Worm (Caenorhabditis elegans) whole organism, L4 larva: Measurements from ENCODE around the gene str-48.

Experiments
- D1046.2 ChIP-seq: fragments of 200-800 bp; sonication (Bioruptor generic); IDR thresholded peaks from 2 replicates; pipeline ENCODE4 v1.3.6; 2022; ENCODE audit warnings: missing genetic modification characterization, missing compliant biosample characterization
- F26F4.8 ChIP-seq: fragments of 200-800 bp; sonication (Bioruptor generic); conservative IDR thresholded peaks from 2 replicates; pipeline ENCODE4 v1.3.6; 2022; ENCODE audit warnings: missing genetic modification characterization, missing compliant biosample characterization
- F37D6.2 ChIP-seq: sonication (generic microtip); optimal IDR thresholded peaks from 2 replicates; lab custom pipeline; 2016; ENCODE audit warnings: mild to moderate bottlenecking, missing genetic modification characterization, missing compliant biosample characterization
- T20F7.1 ChIP-seq: fragments of 200-800 bp; sonication (Bioruptor generic); optimal IDR thresholded peaks from 2 replicates; lab custom pipeline; 2018; ENCODE audit warnings: mild to moderate bottlenecking, missing genetic modification characterization, missing compliant biosample characterization
- T26A8.4 ChIP-seq: fragments of 200-800 bp; sonication (Bioruptor generic); IDR thresholded peaks from 2 replicates; pipeline ENCODE4 v1.3.6; 2022; ENCODE audit warnings: missing genetic modification characterization, missing compliant biosample characterization
- ZK546.5 ChIP-seq, 2 experiments: sonication (generic microtip); optimal IDR thresholded peaks; 2 replicates each; lab custom pipeline; 2017; ENCODE audit warnings: missing biosample characterization in 2 of 2, missing genetic modification characterization in 2 of 2
- aha-1 ChIP-seq: fragments of 150-350 bp; peaks from one replicate; lab custom pipeline; 2014; ENCODE audit warnings: missing biosample characterization, missing genetic modification characterization
- aly-2 ChIP-seq: sonication (generic microtip); optimal IDR thresholded peaks from 2 replicates; lab custom pipeline; 2018; ENCODE audit warnings: missing biosample characterization, missing genetic modification characterization
- ama-1 ChIP-seq: fragments of 150-350 bp; optimal IDR thresholded peaks from 2 replicates; lab custom pipeline; 2014; ENCODE audit warnings: inconsistent platforms, mixed read lengths
- arid-1 ChIP-seq: fragments of 200-800 bp; sonication (Bioruptor generic); conservative IDR thresholded peaks from 2 replicates; pipeline ENCODE4 v1.3.6; 2022; ENCODE audit warnings: missing genetic modification reagents, missing genetic modification characterization, missing compliant biosample characterization
- ceh-62 ChIP-seq: sonication (generic microtip); optimal IDR thresholded peaks from 2 replicates; lab custom pipeline; 2017; ENCODE audit warnings: missing biosample characterization, missing genetic modification characterization
- ces-1 ChIP-seq: fragments of 150-350 bp; sonication (generic microtip); optimal IDR thresholded peaks from 4 replicates; lab custom pipeline; 2014; ENCODE audit warnings: missing biosample characterization, missing genetic modification reagents, missing genetic modification characterization
- ctbp-1 ChIP-seq: fragments of 200-800 bp; sonication (Bioruptor generic); IDR thresholded peaks from 2 replicates; pipeline ENCODE4 v1.3.6; 2022; ENCODE audit warnings: missing genetic modification reagents, missing genetic modification characterization, missing compliant biosample characterization
- daf-16 ChIP-seq, 3 experiments: sonication (generic microtip); optimal IDR thresholded peaks; 2 replicates each; lab custom pipeline; 2016 to 2017; ENCODE audit warnings: missing genetic modification characterization in 3 of 3, missing genetic modification reagents in 3 of 3, mild to moderate bottlenecking in 2 of 3, missing compliant biosample characterization in 2 of 3, missing biosample characterization in 1 of 3, moderate library complexity in 1 of 3
- egl-43 ChIP-seq: fragments of 200-800 bp; sonication (Bioruptor generic); IDR thresholded peaks from 2 replicates; pipeline ENCODE4 v1.3.6; 2022; ENCODE audit warnings: missing genetic modification reagents, missing genetic modification characterization, missing compliant biosample characterization
- fkh-10 ChIP-seq: fragments of 150-350 bp; optimal IDR thresholded peaks from 2 replicates; lab custom pipeline; 2014; ENCODE audit warnings: missing biosample characterization, missing genetic modification reagents, missing genetic modification characterization
- hif-1 ChIP-seq, 2 experiments: sonication (generic microtip); optimal IDR thresholded peaks; 2 replicates each; lab custom pipeline; 2016 to 2017; ENCODE audit warnings: missing compliant biosample characterization in 2 of 2, missing genetic modification characterization in 2 of 2, missing genetic modification reagents in 2 of 2, missing genotype in 2 of 2, mild to moderate bottlenecking in 1 of 2
- hlh-30 ChIP-seq: sonication (generic microtip); optimal IDR thresholded peaks from 2 replicates; lab custom pipeline; 2017; ENCODE audit warnings: antibody characterized with exemption, mild to moderate bottlenecking, missing genetic modification characterization, missing compliant biosample characterization; ENCODE audit not compliant: insufficient read depth
- hmg-1.1 ChIP-seq: fragments of 200-800 bp; sonication (Bioruptor generic); IDR thresholded peaks from 2 replicates; pipeline ENCODE4 v1.3.6; 2022; ENCODE audit warnings: missing genetic modification reagents, missing genetic modification characterization, missing compliant biosample characterization
- lim-7 ChIP-seq: fragments of 200-800 bp; sonication (Bioruptor generic); IDR thresholded peaks from 2 replicates; pipeline ENCODE4 v1.3.6; 2022; ENCODE audit warnings: missing genetic modification characterization, missing compliant biosample characterization
- lin-1 ChIP-seq: fragments of 200-800 bp; sonication (Bioruptor generic); IDR thresholded peaks from 2 replicates; pipeline ENCODE4 v1.3.6; 2022; ENCODE audit warnings: missing genetic modification reagents, missing genetic modification characterization, missing compliant biosample characterization
- lin-13 ChIP-seq: fragments of 150-350 bp; optimal IDR thresholded peaks from 2 replicates; lab custom pipeline; 2014; ENCODE audit warnings: missing biosample characterization, missing genetic modification reagents, missing genetic modification characterization
- lin-38 ChIP-seq: fragments of 200-800 bp; sonication (Bioruptor generic); IDR thresholded peaks from 2 replicates; pipeline ENCODE4 v1.3.6; 2022; ENCODE audit warnings: missing genetic modification reagents, missing genetic modification characterization, missing compliant biosample characterization
- lsy-2 ChIP-seq, 2 experiments: fragments of 150-350 bp in 1 of 2; sonication (generic microtip) in 1 of 2; optimal IDR thresholded peaks; 2 replicates each; lab custom pipeline; 2014 to 2017; ENCODE audit warnings: missing biosample characterization in 2 of 2, missing genetic modification characterization in 2 of 2
- madf-9 ChIP-seq: fragments of 200-800 bp; sonication (Bioruptor generic); conservative IDR thresholded peaks from 2 replicates; pipeline ENCODE4 v1.3.6; 2022; ENCODE audit warnings: missing genetic modification reagents, missing genetic modification characterization, missing compliant biosample characterization
- mes-2 ChIP-seq: sonication (generic microtip); optimal IDR thresholded peaks from 2 replicates; lab custom pipeline; 2016; ENCODE audit warnings: missing genotype, mild to moderate bottlenecking, missing genetic modification characterization, missing compliant biosample characterization; ENCODE audit not compliant: poor library complexity, severe bottlenecking
- nhr-11 ChIP-seq: fragments of 150-350 bp; optimal IDR thresholded peaks from 2 replicates; lab custom pipeline; 2014; ENCODE audit warnings: missing biosample characterization, missing genetic modification characterization
- nhr-237 ChIP-seq: sonication (generic microtip); optimal IDR thresholded peaks from 2 replicates; lab custom pipeline; 2017; ENCODE audit warnings: missing biosample characterization, missing genetic modification characterization
- nhr-25 ChIP-seq: sonication (generic microtip); optimal IDR thresholded peaks from 2 replicates; lab custom pipeline; 2017; ENCODE audit warnings: missing genetic modification characterization, mild to moderate bottlenecking, missing compliant biosample characterization, antibody characterized with exemption, moderate library complexity, borderline replicate concordance; ENCODE audit not compliant: insufficient read depth
- nhr-28 ChIP-seq: fragments of 150-350 bp; optimal IDR thresholded peaks from 2 replicates; lab custom pipeline; 2014; ENCODE audit warnings: missing biosample characterization, missing genetic modification characterization
- nhr-48 ChIP-seq: sonication (generic microtip); optimal IDR thresholded peaks from 2 replicates; lab custom pipeline; 2016; ENCODE audit warnings: mild to moderate bottlenecking, missing genetic modification characterization, missing compliant biosample characterization
- nhr-6 ChIP-seq: fragments of 150-350 bp; optimal IDR thresholded peaks from 2 replicates; lab custom pipeline; 2014; ENCODE audit warnings: missing biosample characterization, missing genetic modification characterization
- nhr-76 ChIP-seq: fragments of 150-350 bp; optimal IDR thresholded peaks from 2 replicates; lab custom pipeline; 2014; ENCODE audit warnings: missing biosample characterization, missing genetic modification characterization
- pqm-1 ChIP-seq: sonication (generic microtip); optimal IDR thresholded peaks from 2 replicates; lab custom pipeline; 2017; ENCODE audit warnings: missing biosample characterization, missing genetic modification characterization
- snpc-1.2 ChIP-seq: fragments of 200-800 bp; sonication (Bioruptor generic); IDR thresholded peaks from 2 replicates; pipeline ENCODE4 v1.3.6; 2022; ENCODE audit warnings: missing genetic modification reagents, missing genetic modification characterization, missing compliant biosample characterization
- spr-3 ChIP-seq: fragments of 200-800 bp; sonication (Bioruptor generic); optimal IDR thresholded peaks from 2 replicates; lab custom pipeline; 2018; ENCODE audit warnings: mild to moderate bottlenecking, missing genetic modification characterization, missing compliant biosample characterization
- tag-97 ChIP-seq: fragments of 200-800 bp; sonication (Bioruptor generic); IDR thresholded peaks from 2 replicates; pipeline ENCODE4 v1.3.6; 2022; ENCODE audit warnings: missing genetic modification characterization, missing compliant biosample characterization
- tra-1 ChIP-seq: fragments of 200-800 bp; sonication (Bioruptor generic); IDR thresholded peaks from 2 replicates; pipeline ENCODE4 v1.3.6; 2022; ENCODE audit warnings: missing genetic modification reagents, missing genetic modification characterization, missing compliant biosample characterization
- unc-130 ChIP-seq: sonication (generic microtip); optimal IDR thresholded peaks from 2 replicates; lab custom pipeline; 2016; ENCODE audit warnings: missing genetic modification reagents, missing genetic modification characterization, missing compliant biosample characterization
- unc-62 ChIP-seq, 3 experiments: fragments of 150-350 bp in 1 of 3; sonication (generic microtip); optimal IDR thresholded peaks in 2 of 3; peaks in 1 of 3; 1 replicate in 1 of 3; 2 replicates in 2 of 3; lab custom pipeline; 2014 to 2017; ENCODE audit warnings: missing biosample characterization in 3 of 3, missing genetic modification characterization in 3 of 3, missing genetic modification reagents in 3 of 3, missing genotype in 1 of 3
- vab-7 ChIP-seq: fragments of 200-800 bp; sonication (Bioruptor generic); IDR thresholded peaks from 2 replicates; pipeline ENCODE4 v1.3.6; 2022; ENCODE audit warnings: missing genetic modification reagents, missing genetic modification characterization, missing compliant biosample characterization
- zip-11 ChIP-seq: fragments of 200-800 bp; sonication (Bioruptor generic); IDR thresholded peaks from 2 replicates; pipeline ENCODE4 v1.3.6; 2022; ENCODE audit warnings: missing genetic modification characterization, missing compliant biosample characterization
- ztf-11 ChIP-seq: fragments of 150-350 bp; optimal IDR thresholded peaks from 2 replicates; lab custom pipeline; 2014; ENCODE audit warnings: missing biosample characterization, missing genetic modification characterization

str-48 gene

DNA sequence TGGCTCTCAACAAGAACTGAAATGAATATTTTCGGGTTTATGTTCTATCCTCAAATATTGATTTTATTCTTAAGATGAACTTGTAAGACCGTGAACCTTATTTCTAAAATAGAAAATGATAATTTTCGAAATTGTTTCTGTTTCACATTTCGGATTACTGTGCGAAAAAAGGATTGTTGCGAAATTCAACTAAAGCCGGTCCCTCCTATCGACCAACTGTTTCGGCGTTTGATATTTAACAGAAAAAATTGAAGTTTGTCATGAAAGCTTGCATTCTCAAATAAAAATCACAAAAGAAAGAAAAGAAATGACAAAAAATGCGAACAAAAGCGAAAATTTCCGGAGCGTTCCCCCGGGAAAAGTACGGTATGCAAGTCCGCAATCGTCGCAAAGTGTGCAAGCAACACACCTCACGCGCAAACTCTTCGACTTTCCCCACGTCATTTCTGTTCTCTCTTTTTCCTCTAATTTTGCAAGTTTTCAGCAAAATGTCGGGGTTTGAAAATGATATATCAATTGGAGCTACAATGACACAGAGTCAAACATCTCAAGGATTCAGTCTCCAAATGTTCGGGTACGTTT is 27.3 kb downstream of the str-48 start, which contains the start of gene C34D4.4 (continued):
- TF ChIP-seq lsy-2 (tag; optimal IDR thresholded peaks at IDR 0.05; lab: Kevin White, UChicago) (peak; percentile 44 to 96), nhr-6 (tag; lab: Kevin White, UChicago) (no peak), nhr-11 (tag; lab: Kevin White, UChicago) (no peak), ama-1 (lab: Kevin White, UChicago) (peak; percentile 46), nhr-237 (tag; lab: Kevin White, UChicago) (no peak), tag-97 (GFP tag; lab: Robert Waterston, UW) (no peak), pqm-1 (no peak), D1046.2 (GFP tag; lab: Robert Waterston, UW) (no peak), unc-130 (no peak), lin-1 (no peak), nhr-76 (no peak), daf-16 (GFP tag; optimal IDR thresholded peaks at IDR 0.05; lab: Kevin White, UChicago) (no peak), daf-16 (tag; optimal IDR thresholded peaks at IDR 0.05; lab: Kevin White, UChicago) (peak; percentile 10), arid-1 (GFP tag; lab: Robert Waterston, UW) (0 out of 2 replicates have a peak, but pooled peaks have one; percentile 37), ztf-11 (tag; lab: Kevin White, UChicago) (no peak), ZK546.5 (tag; optimal IDR thresholded peaks at IDR 0.05; lab: Kevin White, UChicago) (no peak), nhr-48 (tag; lab: Kevin White, UChicago) (no peak), nhr-25 (no peak), hif-1 (tag; optimal IDR thresholded peaks at IDR 0.05; lab: Kevin White, UChicago) (no peak), fkh-10 (no peak), hmg-1.1 (GFP tag; lab: Robert Waterston, UW) (no peak), hlh-30 (tag; lab: Kevin White, UChicago) (peak; percentile 1), aha-1 (peak; percentile 56), snpc-1.2 (GFP tag; lab: Robert Waterston, UW) (no peak), lin-38 (GFP tag; lab: Robert Waterston, UW) (no peak), unc-62 (GFP tag; optimal IDR thresholded peaks at IDR 0.05 in 1 of 2; lab: Kevin White, UChicago) (no peak), unc-62 (tag; optimal IDR thresholded peaks at IDR 0.05; lab: Kevin White, UChicago) (no peak), mes-2 (tag; lab: Kevin White, UChicago) (peak; percentile 52), lin-13 (GFP tag; lab: Kevin White, UChicago) (peak; percentile 27)

- no peak for TF ChIP-seq F26F4.8 (GFP tag; lab: Robert Waterston, UW)
These were observed 30.6 kb downstream of the str-48 start, which contains the start of gene col-113 for ce11 chrIV:7152409-7152808. TSS of gene col-113 (minus strand) at chrIV:7152509.

DNA sequence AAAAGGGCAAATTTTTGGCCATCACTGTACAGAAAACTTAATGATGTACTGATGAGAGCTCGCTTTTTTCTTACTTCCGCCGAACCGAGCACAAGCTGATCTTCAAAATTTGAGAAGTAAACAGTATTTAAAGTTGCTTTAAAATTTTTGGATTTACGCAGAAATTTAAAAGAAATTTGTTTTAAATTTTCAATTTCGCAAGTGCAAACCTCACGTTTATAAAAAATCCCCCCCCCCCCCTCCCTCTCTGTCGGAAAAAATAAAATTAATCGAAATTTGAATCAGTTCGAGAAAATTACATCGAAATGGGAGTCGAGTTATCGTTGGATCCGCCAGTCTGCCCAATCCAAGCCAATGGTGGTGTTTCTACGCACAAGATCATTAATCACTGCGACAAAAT is 31.6 kb downstream of the str-48 start, which contains the start of gene C34D4.3:
Gene C34D4.3 (plus strand): TSS at position 301 of the 400 bp plus-strand sequence.
- TF ChIP-seq aha-1 (peak; percentile 10), F26F4.8 (GFP tag; lab: Robert Waterston, UW) (no peak)

DNA sequence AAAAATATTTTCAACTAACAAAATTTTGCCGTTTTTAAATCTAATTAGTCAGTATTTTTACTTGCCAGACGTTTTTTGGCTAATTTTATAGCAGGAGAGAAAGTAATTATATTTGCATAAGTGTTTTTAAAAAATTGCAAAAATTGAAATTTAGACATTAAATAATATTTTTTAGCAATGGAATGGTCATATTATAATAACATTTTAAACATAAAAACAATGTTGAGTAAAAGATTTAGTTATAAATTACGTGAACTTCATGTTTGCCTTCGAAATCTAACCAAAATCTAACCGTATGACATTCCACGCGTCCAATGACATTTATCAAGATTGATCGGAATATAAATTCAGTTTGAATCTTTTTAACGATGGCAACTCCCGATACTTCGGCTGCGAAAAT is 32.6 kb downstream of the str-48 start, which contains the start of gene C34D4.2:
Gene C34D4.2 (plus strand): TSS at position 301 of the 400 bp plus-strand sequence.
- TF ChIP-seq F37D6.2: no peak
- no peak for TF ChIP-seq lim-7 (GFP tag; lab: Robert Waterston, UW)
- TF ChIP-seq T26A8.4 (GFP tag; lab: Robert Waterston, UW): no peak
- no peak for TF ChIP-seq T20F7.1
- no peak for TF ChIP-seq ctbp-1 (GFP tag; lab: Robert Waterston, UW)
- no peak for TF ChIP-seq ces-1 (GFP tag; lab: Kevin White, UChicago)
- TF ChIP-seq aly-2 (tag; lab: Kevin White, UChicago): no peak
- TF ChIP-seq ceh-62 (tag; lab: Kevin White, UChicago): no peak
- TF ChIP-seq spr-3 (GFP tag; lab: Kevin White, UChicago): no peak
- TF ChIP-seq lsy-2 (tag; optimal IDR thresholded peaks at IDR 0.05; lab: Kevin White, UChicago): no peak
- TF ChIP-seq zip-11: no peak
- TF ChIP-seq unc-130: no peak
- no peak for TF ChIP-seq madf-9 (GFP tag; lab: Robert Waterston, UW)
- no peak for TF ChIP-seq daf-16 (GFP tag; optimal IDR thresholded peaks at IDR 0.05; lab: Kevin White, UChicago)
- no peak for TF ChIP-seq daf-16 (tag; optimal IDR thresholded peaks at IDR 0.05; lab: Kevin White, UChicago)
- no peak for TF ChIP-seq egl-43 (GFP tag; lab: Robert Waterston, UW)
- no peak for TF ChIP-seq vab-7 (GFP tag; lab: Robert Waterston, UW)
- TF ChIP-seq nhr-28 (tag; lab: Kevin White, UChicago): no peak
- TF ChIP-seq tra-1 (GFP tag; lab: Robert Waterston, UW): no peak
